Fruit fly (Drosophila melanogaster): ENCODE data around the gene Hpr1.

Gene Hpr1

dm6 chr3R:5833948-5834504 is 12.8 kb upstream of the Hpr1 start (continued):
- peak; percentile 89 for TF ChIP-seq CG11294 (GFP tag; IDR thresholded peaks at IDR 0.05)
- peak; percentile 97 for TF ChIP-seq Hr39 (GFP tag; optimal IDR thresholded peaks at IDR 0.05)
- TF ChIP-seq esn (GFP tag; optimal IDR thresholded peaks at IDR 0.05) = peak; percentile 93
- TF ChIP-seq eg (GFP tag; IDR thresholded peaks at IDR 0.05) = peak; percentile 94
- peak; percentile 60 to 78 for TF ChIP-seq ss (GFP tag; optimal IDR thresholded peaks at IDR 0.05)
- peak; percentile 76 for TF ChIP-seq spab (GFP tag; optimal IDR thresholded peaks at IDR 0.05)
- peak; percentile 93 for TF ChIP-seq CG8119 (GFP tag; IDR thresholded peaks at IDR 0.05)
- peak; percentile 93 for TF ChIP-seq Hr4 (GFP tag; optimal IDR thresholded peaks at IDR 0.05)
- TF ChIP-seq CG3032 (tag; optimal IDR thresholded peaks at IDR 0.05) = peak; percentile 74
- peak; percentile 81 for TF ChIP-seq CG1621 (tag; optimal IDR thresholded peaks at IDR 0.05)
- TF ChIP-seq Smox (GFP tag; optimal IDR thresholded peaks at IDR 0.05) = peak; percentile 91
- TF ChIP-seq CG11902 (GFP tag; optimal IDR thresholded peaks at IDR 0.05) = peak; percentile 91
- peak; percentile 94 for TF ChIP-seq CG3919 (GFP tag; optimal IDR thresholded peaks at IDR 0.05)
- peak; percentile 98 for TF ChIP-seq Eip78C (GFP tag)
- peak; percentile 67 for TF ChIP-seq dsx (GFP tag; optimal IDR thresholded peaks at IDR 0.05; ENCODE audit: poor library complexity, severe bottlenecking)
- peak; percentile 96 for TF ChIP-seq CG15336 (GFP tag; IDR thresholded peaks at IDR 0.05)
- TF ChIP-seq topi (GFP tag; optimal IDR thresholded peaks at IDR 0.05) = peak; percentile 95
- TF ChIP-seq Blimp-1 (GFP tag; optimal IDR thresholded peaks at IDR 0.05) = peak; percentile 69
- peak; percentile 92 for TF ChIP-seq CG10631 (GFP tag; optimal IDR thresholded peaks at IDR 0.05)
- peak; percentile 92 for TF ChIP-seq Gug (GFP tag; IDR thresholded peaks at IDR 0.05)
- peak; percentile 90 for TF ChIP-seq CG8319 (GFP tag; optimal IDR thresholded peaks at IDR 0.05)
- peak; percentile 97 for TF ChIP-seq svp (GFP tag)
- peak; percentile 93 for TF ChIP-seq acj6 (GFP tag; optimal IDR thresholded peaks at IDR 0.05)
- TF ChIP-seq vri (GFP tag; optimal IDR thresholded peaks at IDR 0.05) = peak; percentile 47
- peak; percentile 85 for TF ChIP-seq Sox15 (GFP tag; optimal IDR thresholded peaks at IDR 0.05)
- peak; percentile 70 for TF ChIP-seq CG6808 (GFP tag; optimal IDR thresholded peaks at IDR 0.05)
- peak; percentile 86 for TF ChIP-seq dac (GFP tag; optimal IDR thresholded peaks at IDR 0.05)
- TF ChIP-seq CG6163 (GFP tag; IDR thresholded peaks at IDR 0.05) = peak; percentile 97
- TF ChIP-seq Lpt (GFP tag; optimal IDR thresholded peaks at IDR 0.05) = peak; percentile 91
- peak; percentile 84 for TF ChIP-seq CG11762 (GFP tag; optimal IDR thresholded peaks at IDR 0.05; ENCODE audit: insufficient read depth)
- peak; percentile 95 for TF ChIP-seq OdsH (GFP tag; optimal IDR thresholded peaks at IDR 0.05)
- peak; percentile 76 for TF ChIP-seq fd85E (GFP tag; optimal IDR thresholded peaks at IDR 0.05)
- TF ChIP-seq Sox14 (GFP tag; optimal IDR thresholded peaks at IDR 0.05) = peak; percentile 93
- peak; percentile 92 for TF ChIP-seq Ets21C (GFP tag; optimal IDR thresholded peaks at IDR 0.05)
- TF ChIP-seq CG7368 (GFP tag; optimal IDR thresholded peaks at IDR 0.05) = peak; percentile 84
- TF ChIP-seq Hr38 (GFP tag; optimal IDR thresholded peaks at IDR 0.05) = peak; percentile 45
- TF ChIP-seq Sox102F (GFP tag; optimal IDR thresholded peaks at IDR 0.05) = peak; percentile 89

- TF ChIP-seq Eip75B (GFP tag; optimal IDR thresholded peaks at IDR 0.05) (no peak), svp (GFP tag) (peak; percentile 17)
Measured at dm6 chr3R:5832345-5832981, 11.2 kb upstream of the Hpr1 start.

- TF ChIP-seq dac (GFP tag; optimal IDR thresholded peaks at IDR 0.05) (no peak), CG8632 (GFP tag; optimal IDR thresholded peaks at IDR 0.05) (no peak), esn (GFP tag; optimal IDR thresholded peaks at IDR 0.05) (no peak), CG8119 (GFP tag; IDR thresholded peaks at IDR 0.05) (no peak), Hr39 (GFP tag; optimal IDR thresholded peaks at IDR 0.05) (no peak), CG6808 (GFP tag; optimal IDR thresholded peaks at IDR 0.05) (no peak), Ets96B (tag; optimal IDR thresholded peaks at IDR 0.05) (no peak)
Measured at dm6 chr3R:5831339-5831738, 10.1 kb upstream of the Hpr1 start, which contains the start of gene CG1208. CG1208 (plus strand) TSS chr3R:5831639.

Data from whole organism, prepupa.